Worm (Caenorhabditis elegans): ENCODE results near the gene F38G1.3.

Gene F38G1.3

ce11 chrX:476261-476660 lies at the start of gene F38G1.3:
TSS of gene F38G1.3 (plus strand) at chrX:476561.
- no peak for TF ChIP-seq unc-62 (GFP tag; optimal IDR thresholded peaks at IDR 0.05)

- no peak for TF ChIP-seq unc-62 (GFP tag; optimal IDR thresholded peaks at IDR 0.05)
Measured at ce11 chrX:431596-431995, 44.8 kb upstream of the F38G1.3 start.

- TF ChIP-seq unc-62 (GFP tag; optimal IDR thresholded peaks at IDR 0.05) = no peak
Measured at ce11 chrX:433029-433693, 43.2 kb upstream of the F38G1.3 start.

DNA sequence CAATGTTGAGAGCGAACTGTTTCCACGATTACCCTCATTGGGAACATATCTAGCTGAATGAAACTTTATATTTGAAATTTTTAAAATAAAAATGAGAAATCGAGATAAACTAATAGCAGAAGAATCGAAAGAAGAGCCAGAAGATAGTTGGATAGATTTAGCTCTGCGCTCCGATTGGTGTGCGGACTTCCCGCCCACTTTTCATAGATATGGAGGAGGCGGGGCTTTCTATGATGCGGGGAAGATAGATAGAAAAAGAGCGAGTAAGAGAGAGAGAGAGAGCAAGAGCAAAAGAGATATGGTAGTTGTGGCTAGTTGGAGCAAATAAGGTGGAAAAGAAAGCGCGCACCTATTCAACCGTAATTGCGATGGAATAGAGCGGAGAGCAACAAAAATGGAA lies 42.6 kb upstream of the F38G1.3 start, which contains the start of gene dve-1:
TSS of gene dve-1 (minus strand) at position 66 of the 400 bp plus-strand sequence.
- no peak for TF ChIP-seq unc-62 (GFP tag; optimal IDR thresholded peaks at IDR 0.05)

- TF ChIP-seq unc-62 (GFP tag; optimal IDR thresholded peaks at IDR 0.05) = no peak
Measured at ce11 chrX:438396-438795, 38.0 kb upstream of the F38G1.3 start.

ce11 chrX:439031-439430 lies 37.3 kb upstream of the F38G1.3 start:
- TF ChIP-seq unc-62 (GFP tag; optimal IDR thresholded peaks at IDR 0.05) = no peak

ce11 chrX:440420-440819 lies 35.9 kb upstream of the F38G1.3 start:
- TF ChIP-seq unc-62 (GFP tag; optimal IDR thresholded peaks at IDR 0.05) = no peak

ce11 chrX:449820-450219 lies 26.5 kb upstream of the F38G1.3 start, which contains the start of gene F52D1.2:
TSS of gene F52D1.2 (minus strand) at chrX:450212.
- no peak for TF ChIP-seq unc-62 (GFP tag; optimal IDR thresholded peaks at IDR 0.05)

- TF ChIP-seq unc-62 (GFP tag; optimal IDR thresholded peaks at IDR 0.05) = no peak
Measured at ce11 chrX:457139-457802, 19.1 kb upstream of the F38G1.3 start, which contains the start of gene abu-12. TSS of gene abu-12 (minus strand) at chrX:457610.

ce11 chrX:459316-459715 lies 17.0 kb upstream of the F38G1.3 start:
- no peak for TF ChIP-seq unc-62 (GFP tag; optimal IDR thresholded peaks at IDR 0.05)

- no peak for TF ChIP-seq unc-62 (GFP tag; optimal IDR thresholded peaks at IDR 0.05)
Measured at ce11 chrX:460351-460750, 16.0 kb upstream of the F38G1.3 start, which contains the start of gene aagr-4. TSS of gene aagr-4 (plus strand) at chrX:460651.

- TF ChIP-seq unc-62 (GFP tag; optimal IDR thresholded peaks at IDR 0.05) = no peak
Measured at ce11 chrX:461623-462022, 14.7 kb upstream of the F38G1.3 start.

DNA sequence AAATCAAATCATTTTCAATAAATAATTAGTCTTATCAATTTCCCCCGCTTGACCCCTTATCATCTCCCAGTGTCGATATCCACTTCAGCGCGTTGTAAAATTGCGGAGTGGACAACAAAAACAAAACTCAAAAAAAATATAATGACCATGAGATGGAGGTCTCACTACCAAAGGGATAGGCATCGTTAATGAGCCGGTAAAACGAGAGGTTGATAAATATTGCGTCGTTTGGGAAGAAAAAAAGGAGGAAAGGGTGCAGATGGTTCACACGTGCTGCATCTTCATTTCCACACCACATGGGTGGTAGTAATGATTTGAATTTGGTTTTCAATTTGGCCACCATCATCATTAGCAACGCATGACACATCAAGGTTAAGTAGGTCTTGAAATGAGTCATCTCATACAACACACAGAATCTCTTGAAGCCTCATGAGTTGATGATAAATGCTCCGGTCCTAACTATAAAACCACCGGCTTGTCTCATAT lies 9.0 kb upstream of the F38G1.3 start:
- no peak for TF ChIP-seq unc-62 (GFP tag; optimal IDR thresholded peaks at IDR 0.05)

DNA sequence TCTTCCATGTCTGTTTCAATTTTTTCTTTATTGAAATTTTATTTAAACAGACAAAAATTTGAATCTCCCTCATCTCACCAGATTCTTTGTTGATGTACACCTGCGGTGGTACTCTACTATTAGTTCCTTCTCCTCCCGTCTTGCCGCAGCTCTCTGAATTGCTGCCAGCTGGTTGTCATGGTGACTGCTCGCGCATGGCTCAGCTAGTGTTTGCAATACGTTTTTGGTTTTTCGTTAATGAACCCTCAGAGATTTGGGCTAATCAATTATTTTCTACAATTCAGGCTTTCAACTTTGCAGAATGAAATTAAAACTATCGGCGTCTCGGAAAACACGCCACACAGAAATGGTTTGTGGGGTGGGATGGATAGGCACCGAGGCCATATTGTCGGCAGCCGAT lies 4.8 kb downstream of the F38G1.3 start, which contains the start of gene che-2:
TSS of gene che-2 (plus strand) at position 301 of the 400 bp plus-strand sequence.
- no peak for TF ChIP-seq unc-62 (GFP tag; optimal IDR thresholded peaks at IDR 0.05)

ce11 chrX:487669-488068 lies 11.3 kb downstream of the F38G1.3 start:
- TF ChIP-seq unc-62 (GFP tag; optimal IDR thresholded peaks at IDR 0.05) = no peak

- TF ChIP-seq unc-62 (GFP tag; optimal IDR thresholded peaks at IDR 0.05) = no peak
Measured at ce11 chrX:489635-490105, 13.3 kb downstream of the F38G1.3 start, which contains the start of gene egl-17. TSS of gene egl-17 (plus strand) at chrX:489685.

- TF ChIP-seq unc-62 (GFP tag; optimal IDR thresholded peaks at IDR 0.05) = no peak
Measured at ce11 chrX:492919-493318, 16.6 kb downstream of the F38G1.3 start, which contains the start of gene B0310.1. TSS of gene B0310.1 (plus strand) at chrX:493228.
